Worm (Caenorhabditis elegans) whole organism, young adult: ENCODE measurements around the gene lgc-31.

Experiments used
- B0261.1 ChIP-seq: sonication (generic microtip); optimal IDR thresholded peaks from 2 replicates; lab custom pipeline; 2016; ENCODE audit warnings: mild to moderate bottlenecking, missing genetic modification characterization, moderate library complexity, missing compliant biosample characterization
- B0336.3 ChIP-seq: fragments of 200-800 bp; sonication (Bioruptor generic); IDR thresholded peaks from 2 replicates; pipeline ENCODE4 v1.3.6; 2022; ENCODE audit warnings: missing genetic modification characterization, missing compliant biosample characterization
- C06A6.2 ChIP-seq: fragments of 200-800 bp; sonication (Bioruptor generic); conservative IDR thresholded peaks from 2 replicates; pipeline ENCODE4 v1.3.6; 2022; ENCODE audit warnings: missing genetic modification characterization, missing compliant biosample characterization
- F10E7.11 ChIP-seq: sonication (generic microtip); optimal IDR thresholded peaks from 2 replicates; lab custom pipeline; 2017; ENCODE audit warnings: mild to moderate bottlenecking, missing genetic modification characterization, moderate library complexity, missing compliant biosample characterization
- F23B12.7 ChIP-seq: sonication (generic microtip); optimal IDR thresholded peaks from 2 replicates; lab custom pipeline; 2017; ENCODE audit warnings: missing genetic modification characterization, mild to moderate bottlenecking, missing compliant biosample characterization, antibody characterized with exemption, moderate library complexity; ENCODE audit not compliant: insufficient read depth
- F37B4.10 ChIP-seq: fragments of 200-800 bp; sonication (Bioruptor generic); IDR thresholded peaks from 2 replicates; pipeline ENCODE4 v1.3.6; 2022; ENCODE audit warnings: missing genetic modification characterization, missing compliant biosample characterization
- F55B11.4 ChIP-seq: sonication (generic microtip); optimal IDR thresholded peaks from 2 replicates; lab custom pipeline; 2016; ENCODE audit warnings: missing compliant biosample characterization, missing genetic modification characterization, borderline replicate concordance; ENCODE audit not compliant: insufficient read depth
- F57A8.1 ChIP-seq: fragments of 200-800 bp; sonication (Bioruptor generic); optimal IDR thresholded peaks from 2 replicates; lab custom pipeline; 2018; ENCODE audit warnings: mild to moderate bottlenecking, missing genetic modification characterization, moderate library complexity, missing compliant biosample characterization
- F57C9.4 ChIP-seq: sonication (generic microtip); optimal IDR thresholded peaks from 2 replicates; lab custom pipeline; 2017; ENCODE audit warnings: mild to moderate bottlenecking, missing genetic modification characterization, missing compliant biosample characterization
- K11D2.4 ChIP-seq: fragments of 200-800 bp; sonication (Bioruptor generic); IDR thresholded peaks from 2 replicates; pipeline ENCODE4 v1.3.6; 2022; ENCODE audit warnings: missing genetic modification reagents, missing genetic modification characterization, missing compliant biosample characterization
- Y79H2A.3 ChIP-seq: fragments of 200-800 bp; sonication (Bioruptor generic); conservative IDR thresholded peaks from 2 replicates; pipeline ENCODE4 v1.3.6; 2022; ENCODE audit warnings: missing genetic modification reagents, missing genetic modification characterization, missing compliant biosample characterization
- Y95B8A.8 ChIP-seq: fragments of 200-800 bp; sonication (Bioruptor generic); IDR thresholded peaks from 2 replicates; pipeline ENCODE4 v1.3.6; 2022; ENCODE audit warnings: missing genetic modification reagents, missing genetic modification characterization, missing compliant biosample characterization
- akir-1 ChIP-seq: fragments of 200-800 bp; sonication (Bioruptor generic); optimal IDR thresholded peaks from 2 replicates; lab custom pipeline; 2018; ENCODE audit warnings: mild to moderate bottlenecking, missing genetic modification characterization, moderate library complexity, missing compliant biosample characterization
- aptf-3 ChIP-seq: fragments of 200-800 bp; sonication (Bioruptor generic); IDR thresholded peaks from 2 replicates; pipeline ENCODE4 v1.3.6; 2022; ENCODE audit warnings: missing genetic modification characterization, missing compliant biosample characterization
- cebp-1 ChIP-seq, 2 experiments: fragments of 200-800 bp in 1 of 2; sonication (Bioruptor generic) in 1 of 2; sonication (generic microtip) in 1 of 2; IDR thresholded peaks in 1 of 2; optimal IDR thresholded peaks in 1 of 2; 2 replicates each; pipeline versions ENCODE4 v1.3.6 to Lab custom; 2017 to 2022; ENCODE audit warnings: missing compliant biosample characterization in 2 of 2, missing genetic modification characterization in 2 of 2, mild to moderate bottlenecking in 1 of 2, missing genetic modification reagents in 1 of 2, moderate library complexity in 1 of 2
- chd-7 ChIP-seq: sonication (generic microtip); optimal IDR thresholded peaks from 2 replicates; lab custom pipeline; 2016; ENCODE audit warnings: mild to moderate bottlenecking, missing genetic modification characterization, moderate library complexity, missing compliant biosample characterization
- die-1 ChIP-seq: sonication (generic microtip); optimal IDR thresholded peaks from 2 replicates; lab custom pipeline; 2016; ENCODE audit warnings: missing genotype, mild to moderate bottlenecking, missing genetic modification characterization, missing compliant biosample characterization
- dox-1 ChIP-seq: fragments of 200-800 bp; sonication (Bioruptor generic); IDR thresholded peaks from 2 replicates; pipeline ENCODE4 v1.3.6; 2022; ENCODE audit warnings: missing genetic modification reagents, missing genetic modification characterization, missing compliant biosample characterization
- dpl-1 ChIP-seq: fragments of 150-350 bp; optimal IDR thresholded peaks from 2 replicates; lab custom pipeline; 2014; ENCODE audit warnings: missing biosample characterization, missing genetic modification reagents, missing genetic modification characterization
- efl-1 ChIP-seq: fragments of 150-350 bp; optimal IDR thresholded peaks from 2 replicates; lab custom pipeline; 2014; ENCODE audit warnings: missing biosample characterization, missing genetic modification reagents, missing genetic modification characterization
- egrh-3 ChIP-seq: fragments of 200-800 bp; sonication (Bioruptor generic); IDR thresholded peaks from 2 replicates; pipeline ENCODE4 v1.3.6; 2022; ENCODE audit warnings: missing genetic modification reagents, missing genetic modification characterization, missing compliant biosample characterization
- ekl-4 ChIP-seq: fragments of 200-800 bp; sonication (Bioruptor generic); IDR thresholded peaks from 2 replicates; pipeline ENCODE4 v1.3.6; 2022; ENCODE audit warnings: missing genetic modification reagents, missing genetic modification characterization, missing compliant biosample characterization
- lag-1 ChIP-seq: fragments of 200-800 bp; sonication (Bioruptor generic); IDR thresholded peaks from 2 replicates; pipeline ENCODE4 v1.3.6; 2022; ENCODE audit warnings: missing genetic modification reagents, missing genetic modification characterization, missing compliant biosample characterization
- lin-40 ChIP-seq: sonication (generic microtip); optimal IDR thresholded peaks from 2 replicates; lab custom pipeline; 2016; ENCODE audit warnings: missing genetic modification characterization, mild to moderate bottlenecking, missing compliant biosample characterization, missing genotype, missing genetic modification reagents
- lin-54 ChIP-seq: fragments of 200-800 bp; sonication (Bioruptor generic); optimal IDR thresholded peaks from 2 replicates; lab custom pipeline; 2018; ENCODE audit warnings: mild to moderate bottlenecking, missing genetic modification characterization, missing compliant biosample characterization
- madf-3 ChIP-seq: fragments of 200-800 bp; sonication (Bioruptor generic); IDR thresholded peaks from 2 replicates; pipeline ENCODE4 v1.3.6; 2022; ENCODE audit warnings: missing genetic modification reagents, missing genetic modification characterization, missing compliant biosample characterization
- mel-28 ChIP-seq: sonication (generic microtip); optimal IDR thresholded peaks from 2 replicates; lab custom pipeline; 2016; ENCODE audit warnings: borderline replicate concordance, mild to moderate bottlenecking, missing genetic modification characterization, missing compliant biosample characterization
- nfya-2 ChIP-seq: fragments of 200-800 bp; sonication (Bioruptor generic); IDR thresholded peaks from 2 replicates; pipeline ENCODE4 v1.3.6; 2022; ENCODE audit warnings: missing genetic modification reagents, missing genetic modification characterization, missing compliant biosample characterization
- nhr-120 ChIP-seq: fragments of 200-800 bp; sonication (Bioruptor generic); IDR thresholded peaks from 2 replicates; pipeline ENCODE4 v1.3.6; 2022; ENCODE audit warnings: missing genetic modification characterization, missing compliant biosample characterization
- nhr-179 ChIP-seq: sonication (generic microtip); optimal IDR thresholded peaks from 2 replicates; lab custom pipeline; 2016; ENCODE audit warnings: mild to moderate bottlenecking, missing genetic modification characterization, missing compliant biosample characterization
- nhr-80 ChIP-seq: sonication (generic microtip); optimal IDR thresholded peaks from 2 replicates; lab custom pipeline; 2016; ENCODE audit warnings: missing genetic modification characterization, missing compliant biosample characterization
- rec-8 ChIP-seq, 2 experiments: sonication (generic microtip); optimal IDR thresholded peaks; 2 replicates each; lab custom pipeline; 2016; ENCODE audit warnings: mild to moderate bottlenecking in 2 of 2, missing genetic modification characterization in 2 of 2, missing genetic modification reagents in 2 of 2, missing genotype in 2 of 2, missing biosample characterization in 1 of 2, missing compliant biosample characterization in 1 of 2, moderate library complexity in 1 of 2
- rpc-1 ChIP-seq, 2 experiments: fragments of 150-350 bp in 1 of 2; sonication (generic microtip) in 1 of 2; optimal IDR thresholded peaks; 2 replicates each; lab custom pipeline; 2014 to 2018; ENCODE audit warnings: missing biosample characterization in 1 of 2, missing genetic modification characterization in 1 of 2, missing genetic modification reagents in 1 of 2, missing genotype in 1 of 2
- snpc-1.1 ChIP-seq: sonication (generic microtip); optimal IDR thresholded peaks from 2 replicates; lab custom pipeline; 2017; ENCODE audit warnings: missing genetic modification characterization, mild to moderate bottlenecking, missing compliant biosample characterization, antibody characterized with exemption, moderate library complexity, missing genotype, missing genetic modification reagents; ENCODE audit not compliant: insufficient read depth
- snpc-4 ChIP-seq, 5 experiments: fragments of 150-350 bp in 1 of 5; sonication (generic microtip) in 4 of 5; optimal IDR thresholded peaks; 2 replicates each; lab custom pipeline; 2014 to 2018; ENCODE audit warnings: missing genetic modification characterization in 5 of 5, missing biosample characterization in 3 of 5, antibody characterized with exemption in 2 of 5, mild to moderate bottlenecking in 2 of 5, missing compliant biosample characterization in 2 of 5, missing genotype in 2 of 5, moderate library complexity in 2 of 5, missing genetic modification reagents in 1 of 5
- somi-1 ChIP-seq: fragments of 200-800 bp; sonication (Bioruptor generic); optimal IDR thresholded peaks from 2 replicates; lab custom pipeline; 2018; ENCODE audit warnings: mild to moderate bottlenecking, missing genetic modification characterization, missing compliant biosample characterization
- tbp1 ChIP-seq: fragments of 200-800 bp; sonication (Bioruptor generic); optimal IDR thresholded peaks from 2 replicates; lab custom pipeline; 2018; ENCODE audit warnings: mild to moderate bottlenecking, missing genetic modification characterization, missing compliant biosample characterization
- tlf-1 ChIP-seq: fragments of 200-800 bp; sonication (Bioruptor generic); optimal IDR thresholded peaks from 2 replicates; lab custom pipeline; 2018; ENCODE audit warnings: mild to moderate bottlenecking, missing genetic modification characterization, missing compliant biosample characterization
- zim-3 ChIP-seq: sonication (generic microtip); optimal IDR thresholded peaks from 2 replicates; lab custom pipeline; 2017; ENCODE audit warnings: mild to moderate bottlenecking, missing genetic modification characterization, moderate library complexity, missing compliant biosample characterization
- ztf-18 ChIP-seq: sonication (generic microtip); optimal IDR thresholded peaks from 2 replicates; lab custom pipeline; 2016; ENCODE audit warnings: missing genotype, mild to moderate bottlenecking, missing genetic modification characterization, missing compliant biosample characterization
- ztf-25 ChIP-seq: fragments of 200-800 bp; sonication (Bioruptor generic); IDR thresholded peaks from 2 replicates; pipeline ENCODE4 v1.3.6; 2022; ENCODE audit warnings: missing genetic modification reagents, missing genetic modification characterization, missing compliant biosample characterization
- ztf-26 ChIP-seq: sonication (generic microtip); optimal IDR thresholded peaks from 2 replicates; lab custom pipeline; 2017; ENCODE audit warnings: missing genetic modification characterization, missing compliant biosample characterization
- ztf-3 ChIP-seq: fragments of 200-800 bp; sonication (Bioruptor generic); optimal IDR thresholded peaks from 2 replicates; lab custom pipeline; 2018; ENCODE audit warnings: mild to moderate bottlenecking, missing genetic modification characterization, missing compliant biosample characterization
- ztf-6 ChIP-seq: fragments of 200-800 bp; sonication (Bioruptor generic); IDR thresholded peaks from 2 replicates; pipeline ENCODE4 v1.3.6; 2022; ENCODE audit warnings: missing genetic modification reagents, missing genetic modification characterization, missing compliant biosample characterization

The lgc-31 gene

DNA sequence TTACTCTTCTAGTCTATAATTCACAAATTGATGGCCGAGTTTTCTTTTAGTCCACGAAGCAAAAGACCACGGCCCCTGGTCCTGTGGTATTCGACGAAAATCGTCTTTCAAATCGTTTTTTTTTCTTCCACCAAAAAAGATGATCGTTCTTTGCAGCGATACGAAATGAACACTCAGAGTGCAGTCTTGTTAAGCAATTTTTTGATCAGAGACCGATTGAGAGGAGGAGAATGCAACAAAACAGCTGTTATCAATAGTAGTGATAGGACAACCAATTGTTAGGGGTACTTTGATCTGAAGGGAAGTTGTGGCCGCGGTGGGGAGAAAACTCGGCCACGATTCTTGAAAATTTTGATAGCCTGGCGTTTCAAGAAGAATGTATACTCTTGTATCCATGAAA lies 42.2 kb upstream of the lgc-31 start:
- TF ChIP-seq cebp-1 (GFP tag; IDR thresholded peaks at IDR 0.05; lab: Robert Waterston, UW) (no peak), cebp-1 (tag; optimal IDR thresholded peaks at IDR 0.05; lab: Kevin White, UChicago) (no peak), tbp1 (GFP tag; lab: Kevin White, UChicago) (peak; percentile 22), F55B11.4 (tag; lab: Kevin White, UChicago) (no peak), B0336.3 (GFP tag; lab: Robert Waterston, UW) (no peak), snpc-1.1 (tag; lab: Kevin White, UChicago) (no peak), F57A8.1 (GFP tag; lab: Kevin White, UChicago) (no peak), nfya-2 (GFP tag; lab: Robert Waterston, UW) (no peak), madf-3 (GFP tag; lab: Robert Waterston, UW) (no peak), ztf-26 (tag; lab: Kevin White, UChicago) (peak; percentile 69), lag-1 (no peak), nhr-80 (tag; lab: Kevin White, UChicago) (peak; percentile 61), dpl-1 (GFP tag; lab: Kevin White, UChicago) (no peak), F23B12.7 (no peak), die-1 (tag; lab: Kevin White, UChicago) (no peak), efl-1 (no peak), dox-1 (GFP tag; lab: Robert Waterston, UW) (no peak), F57C9.4 (tag; lab: Kevin White, UChicago) (no peak), Y95B8A.8 (GFP tag; lab: Robert Waterston, UW) (no peak), rec-8 (tag; optimal IDR thresholded peaks at IDR 0.05; lab: Kevin White, UChicago) (no peak), somi-1 (GFP tag; lab: Kevin White, UChicago) (peak; percentile 37), rpc-1 (optimal IDR thresholded peaks at IDR 0.05; lab: Kevin White, UChicago) (no peak), rpc-1 (tag; optimal IDR thresholded peaks at IDR 0.05; lab: Kevin White, UChicago) (no peak), K11D2.4 (GFP tag; lab: Robert Waterston, UW) (no peak), egrh-3 (GFP tag; lab: Robert Waterston, UW) (no peak), chd-7 (tag; lab: Kevin White, UChicago) (peak; percentile 12), C06A6.2 (0 out of 2 replicates have a peak, but pooled peaks have one; percentile 24), F10E7.11 (tag; lab: Kevin White, UChicago) (no peak), lin-40 (tag; lab: Kevin White, UChicago) (peak; percentile 4), snpc-4 (GFP tag; optimal IDR thresholded peaks at IDR 0.05; lab: Kevin White, UChicago) (no peak), snpc-4 (tag; optimal IDR thresholded peaks at IDR 0.05; lab: Kevin White, UChicago) (peak in 1 of 4 experiments; percentile 13), ztf-25 (GFP tag; lab: Robert Waterston, UW) (no peak), ztf-18 (tag; lab: Kevin White, UChicago) (no peak), nhr-120 (GFP tag; lab: Robert Waterston, UW) (no peak), nhr-179 (tag; lab: Kevin White, UChicago) (no peak), ekl-4 (GFP tag; lab: Robert Waterston, UW) (no peak), mel-28 (tag; lab: Kevin White, UChicago) (no peak), akir-1 (GFP tag; lab: Kevin White, UChicago) (no peak), ztf-6 (no peak), lin-54 (peak; percentile 11), tlf-1 (GFP tag; lab: Kevin White, UChicago) (no peak), F37B4.10 (GFP tag; lab: Robert Waterston, UW) (no peak), ztf-3 (GFP tag; lab: Kevin White, UChicago) (no peak), B0261.1 (tag; lab: Kevin White, UChicago) (no peak), Y79H2A.3 (no peak), aptf-3 (GFP tag; lab: Robert Waterston, UW) (no peak), zim-3 (tag; lab: Kevin White, UChicago) (no peak)
